Fruit fly (Drosophila melanogaster) whole organism, embryonic: ENCODE data around the gene Nnp-1.

Experiments
- Atf6 ChIP-seq: fragments of 200-800 bp; sonication (Bioruptor generic); IDR thresholded peaks from 2 replicates; pipeline ENCODE4 v1.3.6; 2022; ENCODE audit warnings: missing biosample characterization, missing genetic modification characterization
- B-H2 ChIP-seq: fragments of 200-800 bp; sonication (Bioruptor generic); optimal IDR thresholded peaks from 2 replicates; lab custom pipeline; 2018; ENCODE audit warnings: missing biosample characterization, mild to moderate bottlenecking, missing genetic modification characterization
- Blimp-1 ChIP-seq: fragments of 200-800 bp; sonication (Bioruptor generic); optimal IDR thresholded peaks from 3 replicates; lab custom pipeline; 2018; ENCODE audit warnings: missing biosample characterization, missing genetic modification characterization, mild to moderate bottlenecking, moderate library complexity, missing genetic modification reagents
- BtbVII ChIP-seq: fragments of 200-800 bp; sonication (Bioruptor generic); optimal IDR thresholded peaks from 3 replicates; lab custom pipeline; 2017; ENCODE audit warnings: missing biosample characterization, mild to moderate bottlenecking, missing genetic modification characterization
- CG10267 ChIP-seq: fragments of 200-800 bp; sonication (Bioruptor generic); optimal IDR thresholded peaks from 2 replicates; lab custom pipeline; 2018; ENCODE audit warnings: missing biosample characterization, mild to moderate bottlenecking, missing genetic modification characterization, moderate library complexity
- CG10274 ChIP-seq: fragments of 200-800 bp; sonication (Bioruptor generic); optimal IDR thresholded peaks from 3 replicates; lab custom pipeline; 2017; ENCODE audit warnings: missing biosample characterization, mild to moderate bottlenecking, missing genetic modification characterization
- CG12219 ChIP-seq: fragments of 200-800 bp; sonication (Bioruptor generic); optimal IDR thresholded peaks from 3 replicates; lab custom pipeline; 2018; ENCODE audit warnings: missing biosample characterization, mild to moderate bottlenecking, missing genetic modification characterization
- CG13775 ChIP-seq: fragments of 200-800 bp; sonication (Bioruptor generic); optimal IDR thresholded peaks from 3 replicates; lab custom pipeline; 2017; ENCODE audit warnings: missing biosample characterization, mild to moderate bottlenecking, missing genetic modification characterization
- CG14050 ChIP-seq: fragments of 200-800 bp; sonication (Bioruptor generic); IDR thresholded peaks from 3 replicates; pipeline ENCODE4 v1.3.6; 2022; ENCODE audit warnings: missing biosample characterization, missing genetic modification characterization
- CG15269 ChIP-seq: fragments of 200-800 bp; sonication (Bioruptor generic); optimal IDR thresholded peaks from 2 replicates; lab custom pipeline; 2018; ENCODE audit warnings: missing biosample characterization, mild to moderate bottlenecking, missing genetic modification characterization, moderate library complexity
- CG1602 ChIP-seq: fragments of 200-800 bp; sonication (Bioruptor generic); optimal IDR thresholded peaks from 3 replicates; lab custom pipeline; 2016; ENCODE audit warnings: missing biosample characterization, missing genetic modification characterization
- CG16815 ChIP-seq: fragments of 200-800 bp; sonication (Bioruptor generic); optimal IDR thresholded peaks from 3 replicates; lab custom pipeline; 2017; ENCODE audit warnings: missing biosample characterization, mild to moderate bottlenecking, missing genetic modification characterization
- CG17361 ChIP-seq: fragments of 200-800 bp; sonication (Bioruptor generic); IDR thresholded peaks from 3 replicates; pipeline ENCODE4 v1.3.6; 2022; ENCODE audit warnings: missing biosample characterization, missing genetic modification characterization
- CG17568 ChIP-seq: fragments of 200-800 bp; sonication (Bioruptor generic); optimal IDR thresholded peaks from 2 replicates; lab custom pipeline; 2018; ENCODE audit warnings: missing biosample characterization, mild to moderate bottlenecking, missing genetic modification characterization, moderate library complexity
- CG17612 ChIP-seq: fragments of 200-800 bp; sonication (Bioruptor generic); IDR thresholded peaks from 2 replicates; pipeline ENCODE4 v1.3.6; 2022; ENCODE audit warnings: missing biosample characterization, missing genetic modification characterization
- CG18011 ChIP-seq: fragments of 200-800 bp; sonication (Bioruptor generic); optimal IDR thresholded peaks from 2 replicates; lab custom pipeline; 2017; ENCODE audit warnings: missing biosample characterization, missing genetic modification characterization, mild to moderate bottlenecking, moderate library complexity, missing genotype
- CG2202 ChIP-seq: fragments of 200-800 bp; sonication (Bioruptor generic); optimal IDR thresholded peaks from 2 replicates; lab custom pipeline; 2018; ENCODE audit warnings: missing biosample characterization, mild to moderate bottlenecking, missing genetic modification characterization
- CG31365 ChIP-seq: fragments of 200-800 bp; sonication (Bioruptor generic); optimal IDR thresholded peaks from 2 replicates; lab custom pipeline; 2018; ENCODE audit warnings: missing biosample characterization, mild to moderate bottlenecking, missing genetic modification characterization
- CG32767 ChIP-seq: fragments of 200-800 bp; sonication (Bioruptor generic); IDR thresholded peaks from 2 replicates; pipeline ENCODE4 v1.3.6; 2022; ENCODE audit warnings: missing biosample characterization, missing genetic modification characterization
- CG32772 ChIP-seq: fragments of 200-800 bp; sonication (Bioruptor generic); IDR thresholded peaks from 2 replicates; pipeline ENCODE4 v1.3.6; 2022; ENCODE audit warnings: missing biosample characterization, missing genetic modification characterization
- CG33213 ChIP-seq: fragments of 200-800 bp; sonication (Bioruptor generic); optimal IDR thresholded peaks from 3 replicates; lab custom pipeline; 2016; ENCODE audit warnings: missing biosample characterization, missing genetic modification characterization
- CG33557 ChIP-seq: fragments of 200-800 bp; sonication (Bioruptor generic); optimal IDR thresholded peaks from 2 replicates; lab custom pipeline; 2019; ENCODE audit warnings: missing biosample characterization, mild to moderate bottlenecking, missing genetic modification characterization, moderate library complexity
- CG34224 ChIP-seq: fragments of 200-800 bp; sonication (Bioruptor generic); IDR thresholded peaks from 3 replicates; pipeline ENCODE4 v1.3.6; 2022; ENCODE audit warnings: missing biosample characterization, missing genetic modification characterization; ENCODE audit not compliant: partially characterized antibody
- CG34422 ChIP-seq: fragments of 200-800 bp; sonication (Bioruptor generic); IDR thresholded peaks from 3 replicates; pipeline ENCODE4 v1.3.6; 2022; ENCODE audit warnings: missing biosample characterization, missing genetic modification characterization
- CG6813 ChIP-seq: fragments of 200-800 bp; sonication (Bioruptor generic); optimal IDR thresholded peaks from 2 replicates; lab custom pipeline; 2017; ENCODE audit warnings: missing biosample characterization, missing genetic modification characterization, mild to moderate bottlenecking, moderate library complexity, missing genetic modification reagents
- CG7963 ChIP-seq: fragments of 200-800 bp; sonication (Bioruptor generic); IDR thresholded peaks from 3 replicates; pipeline ENCODE4 v1.3.6; 2022; ENCODE audit warnings: missing biosample characterization, missing genetic modification characterization; ENCODE audit not compliant: partially characterized antibody
- CG9876 ChIP-seq: fragments of 200-800 bp; sonication (Bioruptor generic); optimal IDR thresholded peaks from 2 replicates; lab custom pipeline; 2016; ENCODE audit warnings: missing biosample characterization, missing genetic modification characterization
- Camta ChIP-seq: fragments of 200-800 bp; sonication (Bioruptor generic); optimal IDR thresholded peaks from 2 replicates; lab custom pipeline; 2016; ENCODE audit warnings: missing biosample characterization, missing genetic modification characterization
- D ChIP-seq, 2 experiments: fragments of 200-800 bp in 1 of 2; fragments of >200 bp in 1 of 2; sonication (Bioruptor generic) in 1 of 2; optimal IDR thresholded peaks; 2 replicates in 1 of 2; 3 replicates in 1 of 2; lab custom pipeline; 2017; ENCODE audit warnings: mild to moderate bottlenecking in 1 of 2, missing biosample characterization in 1 of 2, missing genetic modification characterization in 1 of 2, missing genetic modification reagents in 1 of 2
- Dip3 ChIP-seq: fragments of 200-800 bp; sonication (Bioruptor generic); optimal IDR thresholded peaks from 3 replicates; lab custom pipeline; 2016; ENCODE audit warnings: missing biosample characterization, missing genetic modification characterization
- Drgx ChIP-seq: fragments of 200-800 bp; sonication (Bioruptor generic); IDR thresholded peaks from 2 replicates; pipeline ENCODE4 v1.3.6; 2022; ENCODE audit warnings: missing biosample characterization, missing genetic modification characterization
- Jarid2 ChIP-seq: fragments of 200-800 bp; sonication (Bioruptor generic); optimal IDR thresholded peaks from 3 replicates; lab custom pipeline; 2017; ENCODE audit warnings: mild to moderate bottlenecking, missing biosample characterization, missing genetic modification reagents, missing genetic modification characterization
- Neu2 ChIP-seq: fragments of 200-800 bp; sonication (Bioruptor generic); optimal IDR thresholded peaks from 3 replicates; lab custom pipeline; 2016; ENCODE audit warnings: missing biosample characterization, missing genetic modification characterization, borderline replicate concordance
- ab ChIP-seq: fragments of 200-800 bp; sonication (Bioruptor generic); optimal IDR thresholded peaks from 2 replicates; lab custom pipeline; 2016; ENCODE audit warnings: missing biosample characterization, missing genetic modification characterization
- crc ChIP-seq: fragments of 200-800 bp; sonication (Bioruptor generic); optimal IDR thresholded peaks from 2 replicates; lab custom pipeline; 2016; ENCODE audit warnings: missing biosample characterization, missing genetic modification characterization
- dpn ChIP-seq, 2 experiments: fragments of 200-800 bp; sonication (Bioruptor generic); optimal IDR thresholded peaks; 3 replicates each; lab custom pipeline; 2016; ENCODE audit warnings: missing biosample characterization in 2 of 2, missing genetic modification characterization in 2 of 2
- dysf ChIP-seq: fragments of 200-800 bp; sonication (Bioruptor generic); IDR thresholded peaks from 3 replicates; pipeline ENCODE4 v1.3.6; 2022; ENCODE audit warnings: missing biosample characterization, missing genetic modification characterization
- eyg ChIP-seq: fragments of 200-800 bp; sonication (Bioruptor generic); optimal IDR thresholded peaks from 3 replicates; lab custom pipeline; 2016; ENCODE audit warnings: missing biosample characterization, missing genetic modification characterization
- grn ChIP-seq: fragments of 200-800 bp; sonication (Bioruptor generic); optimal IDR thresholded peaks from 3 replicates; lab custom pipeline; 2017; ENCODE audit warnings: missing biosample characterization, missing genetic modification characterization
- gsb ChIP-seq: fragments of 200-800 bp; sonication (Bioruptor generic); IDR thresholded peaks from 2 replicates; pipeline ENCODE4 v1.3.6; 2022; ENCODE audit warnings: missing biosample characterization, missing genetic modification characterization
- kah ChIP-seq: fragments of 200-800 bp; sonication (Bioruptor generic); optimal IDR thresholded peaks from 2 replicates; lab custom pipeline; 2018; ENCODE audit warnings: missing biosample characterization, mild to moderate bottlenecking, missing genetic modification characterization
- lab ChIP-seq: fragments of 200-800 bp; sonication (Bioruptor generic); optimal IDR thresholded peaks from 3 replicates; lab custom pipeline; 2017; ENCODE audit warnings: missing biosample characterization, missing genetic modification characterization, mild to moderate bottlenecking, moderate library complexity, missing genetic modification reagents
- lbe ChIP-seq: fragments of 200-800 bp; sonication (Bioruptor generic); optimal IDR thresholded peaks from 2 replicates; lab custom pipeline; 2016; ENCODE audit warnings: missing biosample characterization, mild to moderate bottlenecking, missing genetic modification characterization
- onecut ChIP-seq: fragments of 200-800 bp; sonication (Bioruptor generic); IDR thresholded peaks from 2 replicates; pipeline ENCODE4 v1.3.6; 2022; ENCODE audit warnings: missing biosample characterization, missing genetic modification characterization
- peb ChIP-seq: fragments of 200-800 bp; sonication (Bioruptor generic); IDR thresholded peaks from 2 replicates; pipeline ENCODE4 v1.3.6; 2022; ENCODE audit warnings: missing biosample characterization, missing genetic modification characterization
- psq ChIP-seq: fragments of 200-800 bp; sonication (Bioruptor generic); optimal IDR thresholded peaks from 2 replicates; lab custom pipeline; 2017; ENCODE audit warnings: missing biosample characterization, missing genetic modification characterization
- rib ChIP-seq: fragments of 200-800 bp; sonication (Bioruptor generic); IDR thresholded peaks from 2 replicates; pipeline ENCODE4 v1.3.6; 2022; ENCODE audit warnings: missing biosample characterization, missing genetic modification characterization
- vfl ChIP-seq: fragments of 200-800 bp; sonication (Bioruptor generic); optimal IDR thresholded peaks from 2 replicates; lab custom pipeline; 2016; ENCODE audit warnings: missing biosample characterization, missing genetic modification characterization
- vnd ChIP-seq: fragments of 200-800 bp; sonication (Bioruptor generic); IDR thresholded peaks from 3 replicates; pipeline ENCODE4 v1.3.6; 2022; ENCODE audit warnings: missing biosample characterization, missing genetic modification characterization; ENCODE audit not compliant: partially characterized antibody

Gene Nnp-1

dm6 chr2L:13378488-13378964 lies 12.5 kb upstream of the Nnp-1 start, which contains the start of the genes CG9302 and beta'COP (continued):
- no peak for TF ChIP-seq Atf6
- no peak for TF ChIP-seq Blimp-1 (GFP tag; lab: Kevin White, UChicago)
- TF ChIP-seq peb = 0 out of 2 replicates have a peak, but pooled peaks have one; percentile 25
- TF ChIP-seq Dip3 (GFP tag; lab: Kevin White, UChicago) = peak; percentile 37
- 0 out of 2 replicates have a peak, but pooled peaks have one; percentile 23 for TF ChIP-seq rib
- peak; percentile 7 for TF ChIP-seq kah (GFP tag; lab: Kevin White, UChicago)
- no peak for TF ChIP-seq Jarid2 (GFP tag; lab: Kevin White, UChicago)
- peak; percentile 19 for TF ChIP-seq vfl (GFP tag; lab: Kevin White, UChicago)
- 0 out of 3 replicates have a peak, but pooled peaks have one; percentile 57 for TF ChIP-seq CG34422 (GFP tag; lab: Robert Waterston, UW)
- TF ChIP-seq CG33213 (GFP tag; lab: Kevin White, UChicago) = peak; percentile 14
- TF ChIP-seq CG12219 (GFP tag; lab: Kevin White, UChicago) = no peak
- peak; percentile 72; the same call in 2 of the 3 replicates for TF ChIP-seq vnd (GFP tag; lab: Robert Waterston, UW)
- no peak for TF ChIP-seq Camta (GFP tag; lab: Kevin White, UChicago)
- TF ChIP-seq CG17568 (GFP tag; lab: Kevin White, UChicago) = no peak
- peak; percentile 66 for TF ChIP-seq lbe (GFP tag; lab: Kevin White, UChicago)
- no peak for TF ChIP-seq eyg (GFP tag; lab: Kevin White, UChicago)
- no peak for TF ChIP-seq lab (GFP tag; lab: Kevin White, UChicago)
- peak; percentile 34 for TF ChIP-seq CG9876 (GFP tag; lab: Kevin White, UChicago)
- no peak for TF ChIP-seq CG14050 (GFP tag; lab: Robert Waterston, UW)
- TF ChIP-seq CG17612 = no peak
- TF ChIP-seq crc (GFP tag; lab: Kevin White, UChicago) = no peak
- peak; percentile 3 for TF ChIP-seq ab
- TF ChIP-seq CG10274 (GFP tag; lab: Kevin White, UChicago) = no peak
- TF ChIP-seq grn (GFP tag; lab: Kevin White, UChicago) = no peak
- no peak for TF ChIP-seq Drgx (GFP tag; lab: Robert Waterston, UW)
- TF ChIP-seq CG18011 (GFP tag; lab: Kevin White, UChicago) = peak; percentile 24
- no peak for TF ChIP-seq CG32772
- TF ChIP-seq onecut (GFP tag; lab: Robert Waterston, UW) = 0 out of 2 replicates have a peak, but pooled peaks have one; percentile 17
- TF ChIP-seq CG15269 (tag; lab: Kevin White, UChicago) = no peak
- TF ChIP-seq CG13775 (GFP tag; lab: Kevin White, UChicago) = peak; percentile 83
- no peak for TF ChIP-seq CG31365
- TF ChIP-seq CG17361 (GFP tag; lab: Robert Waterston, UW) = peak; percentile 90
- TF ChIP-seq CG16815 (GFP tag; lab: Kevin White, UChicago) = peak; percentile 65
- peak; percentile 10 for TF ChIP-seq CG2202 (tag; lab: Kevin White, UChicago)
- TF ChIP-seq psq (GFP tag; lab: Kevin White, UChicago) = peak; percentile 18
- TF ChIP-seq BtbVII = no peak
- peak; percentile 65 for TF ChIP-seq CG33557 (GFP tag; lab: Kevin White, UChicago)
- TF ChIP-seq Neu2 = no peak
- no peak for TF ChIP-seq CG6813
- no peak for TF ChIP-seq D (optimal IDR thresholded peaks at IDR 0.05; lab: Kevin White, UChicago)
- TF ChIP-seq D (GFP tag; optimal IDR thresholded peaks at IDR 0.05; lab: Kevin White, UChicago) = peak; percentile 32
- TF ChIP-seq dysf (GFP tag; lab: Robert Waterston, UW) = peak; percentile 68; the same call in 2 of the 3 replicates
- TF ChIP-seq CG34224 = no peak; the same call in 2 of the 3 replicates
- TF ChIP-seq dpn (GFP tag; optimal IDR thresholded peaks at IDR 0.05; lab: Kevin White, UChicago) = peak; percentile 31 to 63
- no peak for TF ChIP-seq gsb
- TF ChIP-seq B-H2 (GFP tag; lab: Kevin White, UChicago) = peak; percentile 77
- peak; percentile 49 for TF ChIP-seq CG1602 (GFP tag; lab: Kevin White, UChicago)
- TF ChIP-seq CG10267 = peak; percentile 70
- TF ChIP-seq CG32767 (GFP tag; lab: Robert Waterston, UW) = 0 out of 2 replicates have a peak, but pooled peaks have one; percentile 39
- TF ChIP-seq CG7963 (GFP tag; lab: Robert Waterston, UW) = 0 out of 3 replicates have a peak, but pooled peaks have one; percentile 23
